Fruit fly (Drosophila melanogaster) whole organism, prepupa: ENCODE results near the gene raw.

ENCODE experiments used
- Blimp-1 ChIP-seq: fragments of 200-800 bp; sonication (Bioruptor generic); optimal IDR thresholded peaks from 3 replicates; lab custom pipeline; 2017; ENCODE audit warnings: missing biosample characterization, missing genetic modification characterization, mild to moderate bottlenecking, moderate library complexity, missing genetic modification reagents
- CG10631 ChIP-seq: fragments of 200-800 bp; sonication (Bioruptor generic); optimal IDR thresholded peaks from 2 replicates; lab custom pipeline; 2016; ENCODE audit warnings: missing biosample characterization, missing genetic modification characterization
- CG11762 ChIP-seq: fragments of 200-800 bp; sonication (Bioruptor generic); optimal IDR thresholded peaks from 3 replicates; lab custom pipeline; 2016; ENCODE audit warnings: missing biosample characterization, missing genetic modification characterization; ENCODE audit not compliant: insufficient read depth
- CG11902 ChIP-seq: fragments of 200-800 bp; sonication (Bioruptor generic); optimal IDR thresholded peaks from 3 replicates; lab custom pipeline; 2016; ENCODE audit warnings: missing biosample characterization, missing genetic modification characterization
- CG15336 ChIP-seq: fragments of 200-800 bp; sonication (Bioruptor generic); IDR thresholded peaks from 2 replicates; pipeline ENCODE4 v1.3.6; 2022; ENCODE audit warnings: missing biosample characterization, missing genetic modification characterization
- CG3032 ChIP-seq: fragments of 200-800 bp; optimal IDR thresholded peaks from 2 replicates; lab custom pipeline; 2019; ENCODE audit warnings: missing biosample characterization, mild to moderate bottlenecking, missing genetic modification characterization, moderate library complexity
- CG31627 ChIP-seq: fragments of 200-800 bp; sonication (Bioruptor generic); optimal IDR thresholded peaks from 3 replicates; lab custom pipeline; 2016; ENCODE audit warnings: missing biosample characterization, missing genetic modification characterization
- CG32006 ChIP-seq: fragments of 200-800 bp; sonication (Bioruptor generic); optimal IDR thresholded peaks from 3 replicates; lab custom pipeline; 2017; ENCODE audit warnings: missing biosample characterization, mild to moderate bottlenecking, missing genetic modification characterization
- CG34406 ChIP-seq: fragments of 200-800 bp; sonication (Bioruptor generic); optimal IDR thresholded peaks from 3 replicates; lab custom pipeline; 2016; ENCODE audit warnings: missing biosample characterization, missing genetic modification characterization
- CG3919 ChIP-seq: fragments of 200-800 bp; sonication (Bioruptor generic); optimal IDR thresholded peaks from 3 replicates; lab custom pipeline; 2016; ENCODE audit warnings: missing biosample characterization, missing genetic modification characterization
- CG4318 ChIP-seq: fragments of 200-800 bp; sonication (Bioruptor generic); optimal IDR thresholded peaks from 3 replicates; lab custom pipeline; 2017; ENCODE audit warnings: missing biosample characterization, mild to moderate bottlenecking, missing genetic modification characterization
- CG6276 ChIP-seq: fragments of 200-800 bp; sonication (Bioruptor generic); optimal IDR thresholded peaks from 2 replicates; lab custom pipeline; 2017; ENCODE audit warnings: missing biosample characterization, mild to moderate bottlenecking, missing genetic modification characterization
- CG6808 ChIP-seq: fragments of 200-800 bp; sonication (Bioruptor generic); optimal IDR thresholded peaks from 3 replicates; lab custom pipeline; 2017; ENCODE audit warnings: missing biosample characterization, missing genetic modification characterization, mild to moderate bottlenecking, moderate library complexity, missing genetic modification reagents
- CG6854 ChIP-seq: fragments of 200-800 bp; sonication (Bioruptor generic); optimal IDR thresholded peaks from 2 replicates; lab custom pipeline; 2017; ENCODE audit warnings: missing biosample characterization, mild to moderate bottlenecking, missing genetic modification characterization
- CG7368 ChIP-seq: fragments of 200-800 bp; sonication (Bioruptor generic); optimal IDR thresholded peaks from 3 replicates; lab custom pipeline; 2016; ENCODE audit warnings: missing biosample characterization, missing genetic modification characterization
- CG8319 ChIP-seq: fragments of 200-800 bp; sonication (Bioruptor generic); optimal IDR thresholded peaks from 3 replicates; lab custom pipeline; 2016; ENCODE audit warnings: missing biosample characterization, missing genetic modification characterization
- CG8632 ChIP-seq: fragments of 200-800 bp; sonication (Bioruptor generic); optimal IDR thresholded peaks from 3 replicates; lab custom pipeline; 2016; ENCODE audit warnings: missing biosample characterization, missing genetic modification characterization
- CG9139 ChIP-seq: fragments of 200-800 bp; sonication (Bioruptor generic); optimal IDR thresholded peaks from 3 replicates; lab custom pipeline; 2017; ENCODE audit warnings: missing biosample characterization, mild to moderate bottlenecking, missing genetic modification characterization
- Eip75B ChIP-seq: fragments of 200-800 bp; sonication (Bioruptor generic); optimal IDR thresholded peaks from 3 replicates; lab custom pipeline; 2016; ENCODE audit warnings: missing biosample characterization, missing genetic modification characterization
- Eip78C ChIP-seq: fragments of 200-800 bp; sonication (Bioruptor generic); peaks from one replicate; lab custom pipeline; 2016; ENCODE audit warnings: missing biosample characterization, missing genetic modification characterization
- Eip93F ChIP-seq: fragments of 200-800 bp; sonication (Bioruptor generic); optimal IDR thresholded peaks from 2 replicates; lab custom pipeline; 2016; ENCODE audit warnings: missing biosample characterization, mild to moderate bottlenecking, missing genetic modification characterization
- Ets21C ChIP-seq: fragments of 200-800 bp; sonication (Bioruptor generic); optimal IDR thresholded peaks from 3 replicates; lab custom pipeline; 2016; ENCODE audit warnings: missing biosample characterization, missing genetic modification characterization
- Ets96B ChIP-seq: fragments of 200-800 bp; optimal IDR thresholded peaks from 2 replicates; lab custom pipeline; 2019; ENCODE audit warnings: missing biosample characterization, mild to moderate bottlenecking, missing genetic modification characterization, moderate library complexity
- Hr38 ChIP-seq: sonication (Bioruptor generic); optimal IDR thresholded peaks from 2 replicates; lab custom pipeline; 2016; ENCODE audit warnings: missing biosample characterization, missing genetic modification characterization
- Hr39 ChIP-seq: fragments of 200-800 bp; sonication (Bioruptor generic); optimal IDR thresholded peaks from 2 replicates; lab custom pipeline; 2016; ENCODE audit warnings: missing biosample characterization, missing genetic modification characterization
- Lpt ChIP-seq: fragments of 200-800 bp; sonication (Bioruptor generic); optimal IDR thresholded peaks from 3 replicates; lab custom pipeline; 2016; ENCODE audit warnings: missing biosample characterization, missing genetic modification characterization
- Met ChIP-seq: fragments of 200-800 bp; sonication (Bioruptor generic); optimal IDR thresholded peaks from 3 replicates; lab custom pipeline; 2016; ENCODE audit warnings: missing biosample characterization, missing genetic modification characterization
- Smox ChIP-seq: fragments of 200-800 bp; sonication (Bioruptor generic); optimal IDR thresholded peaks from 3 replicates; lab custom pipeline; 2016; ENCODE audit warnings: missing biosample characterization, missing genetic modification characterization
- Sox102F ChIP-seq: fragments of 200-800 bp; sonication (Bioruptor generic); optimal IDR thresholded peaks from 2 replicates; lab custom pipeline; 2016; ENCODE audit warnings: missing biosample characterization, mild to moderate bottlenecking, missing genetic modification characterization
- Sox14 ChIP-seq: fragments of 200-800 bp; sonication (Bioruptor generic); optimal IDR thresholded peaks from 3 replicates; lab custom pipeline; 2016; ENCODE audit warnings: missing biosample characterization, missing genetic modification characterization
- Sox15 ChIP-seq: fragments of 200-800 bp; sonication (Bioruptor generic); optimal IDR thresholded peaks from 3 replicates; lab custom pipeline; 2016; ENCODE audit warnings: missing biosample characterization, missing genetic modification characterization
- acj6 ChIP-seq: fragments of 200-800 bp; sonication (Bioruptor generic); optimal IDR thresholded peaks from 3 replicates; lab custom pipeline; 2016; ENCODE audit warnings: missing biosample characterization, missing genetic modification characterization
- cyc ChIP-seq: fragments of 200-800 bp; sonication (Bioruptor generic); optimal IDR thresholded peaks from 3 replicates; lab custom pipeline; 2016; ENCODE audit warnings: missing biosample characterization, missing genetic modification characterization
- dsx ChIP-seq: fragments of 200-800 bp; optimal IDR thresholded peaks from 3 replicates; lab custom pipeline; 2019; ENCODE audit warnings: missing biosample characterization, mild to moderate bottlenecking, missing genetic modification characterization, moderate library complexity; ENCODE audit not compliant: poor library complexity, severe bottlenecking
- esn ChIP-seq: fragments of 200-800 bp; sonication (Bioruptor generic); optimal IDR thresholded peaks from 2 replicates; lab custom pipeline; 2016; ENCODE audit warnings: missing biosample characterization, mild to moderate bottlenecking, missing genetic modification characterization, moderate library complexity
- fd59A ChIP-seq: fragments of 200-800 bp; sonication (Bioruptor generic); optimal IDR thresholded peaks from 2 replicates; lab custom pipeline; 2017; ENCODE audit warnings: missing biosample characterization, mild to moderate bottlenecking, missing genetic modification characterization, missing genetic modification reagents
- fkh ChIP-seq: fragments of 200-800 bp; sonication (Bioruptor generic); optimal IDR thresholded peaks from 3 replicates; lab custom pipeline; 2017; ENCODE audit warnings: missing biosample characterization, mild to moderate bottlenecking, missing genetic modification characterization, moderate library complexity
- lz ChIP-seq: fragments of 200-800 bp; sonication (Bioruptor generic); optimal IDR thresholded peaks from 3 replicates; lab custom pipeline; 2016; ENCODE audit warnings: missing biosample characterization, missing genetic modification characterization
- pdm3 ChIP-seq: fragments of 200-800 bp; sonication (Bioruptor generic); optimal IDR thresholded peaks from 3 replicates; lab custom pipeline; 2016; ENCODE audit warnings: missing biosample characterization, missing genetic modification characterization
- salr ChIP-seq, 2 experiments: fragments of 200-800 bp; sonication (Bioruptor generic); optimal IDR thresholded peaks; 3 replicates each; lab custom pipeline; 2016 to 2018; ENCODE audit warnings: missing biosample characterization in 2 of 2, missing genetic modification characterization in 2 of 2, mild to moderate bottlenecking in 1 of 2
- spab ChIP-seq: fragments of 200-800 bp; sonication (Bioruptor generic); optimal IDR thresholded peaks from 2 replicates; lab custom pipeline; 2017; ENCODE audit warnings: missing biosample characterization, mild to moderate bottlenecking, missing genetic modification characterization, missing genetic modification reagents
- ss ChIP-seq, 2 experiments: fragments of 200-800 bp; sonication (Bioruptor generic); optimal IDR thresholded peaks; 2 replicates in 1 of 2; 3 replicates in 1 of 2; lab custom pipeline; 2017 to 2018; ENCODE audit warnings: mild to moderate bottlenecking in 2 of 2, missing biosample characterization in 2 of 2, missing genetic modification characterization in 2 of 2, moderate library complexity in 1 of 2
- svp ChIP-seq: fragments of 200-800 bp; sonication (Bioruptor generic); peaks from one replicate; lab custom pipeline; 2016; ENCODE audit warnings: missing biosample characterization, missing genetic modification characterization
- topi ChIP-seq: fragments of 200-800 bp; sonication (Bioruptor generic); optimal IDR thresholded peaks from 3 replicates; lab custom pipeline; 2016; ENCODE audit warnings: missing biosample characterization, missing genetic modification characterization
- vri ChIP-seq: fragments of 200-800 bp; sonication (Bioruptor generic); optimal IDR thresholded peaks from 3 replicates; lab custom pipeline; 2016; ENCODE audit warnings: missing biosample characterization, mild to moderate bottlenecking, missing genetic modification characterization

raw gene

dm6 chr2L:8692426-8693180, 47.9 kb downstream of the raw start (continued):
- TF ChIP-seq Smox (GFP tag; lab: Kevin White, UChicago) (peak; percentile 38), Ets21C (no peak), Sox102F (GFP tag; lab: Kevin White, UChicago) (peak; percentile 21), spab (GFP tag; lab: Kevin White, UChicago) (no peak), Hr38 (GFP tag; lab: Kevin White, UChicago) (no peak), CG4318 (GFP tag; lab: Kevin White, UChicago) (no peak), Hr39 (no peak), CG8632 (GFP tag; lab: Kevin White, UChicago) (no peak), ss (GFP tag; optimal IDR thresholded peaks at IDR 0.05; lab: Kevin White, UChicago) (no peak), CG11762 (GFP tag; lab: Kevin White, UChicago) (no peak), topi (peak; percentile 7), fkh (GFP tag; lab: Kevin White, UChicago) (peak; percentile 94), CG6854 (GFP tag; lab: Kevin White, UChicago) (peak; percentile 31), fd59A (GFP tag; lab: Kevin White, UChicago) (no peak), vri (GFP tag; lab: Kevin White, UChicago) (peak; percentile 83), CG6276 (GFP tag; lab: Kevin White, UChicago) (no peak), dsx (GFP tag; lab: Kevin White, UChicago) (no peak), Sox14 (GFP tag; lab: Kevin White, UChicago) (peak; percentile 8), CG6808 (GFP tag; lab: Kevin White, UChicago) (no peak), cyc (GFP tag; lab: Kevin White, UChicago) (no peak), CG3032 (tag; lab: Kevin White, UChicago) (no peak), acj6 (no peak), CG9139 (GFP tag; lab: Kevin White, UChicago) (no peak), esn (GFP tag; lab: Kevin White, UChicago) (peak; percentile 47), CG10631 (no peak), svp (peak; percentile 80), CG31627 (peak; percentile 21), Met (GFP tag; lab: Kevin White, UChicago) (peak; percentile 12), lz (GFP tag; lab: Kevin White, UChicago) (peak; percentile 8)
- TF ChIP-seq, all 60 proteins: peak for 20

- TF ChIP-seq svp (peak; percentile 98), Sox15 (GFP tag; lab: Kevin White, UChicago) (peak; percentile 87), CG6808 (GFP tag; lab: Kevin White, UChicago) (peak; percentile 91), CG32006 (GFP tag; lab: Kevin White, UChicago) (peak; percentile 96), Sox102F (GFP tag; lab: Kevin White, UChicago) (peak; percentile 85), CG6854 (GFP tag; lab: Kevin White, UChicago) (peak; percentile 80), pdm3 (GFP tag; lab: Kevin White, UChicago) (peak; percentile 83), CG9139 (GFP tag; lab: Kevin White, UChicago) (peak; percentile 69), lz (GFP tag; lab: Kevin White, UChicago) (peak; percentile 89), Smox (GFP tag; lab: Kevin White, UChicago) (peak; percentile 88), CG7368 (GFP tag; lab: Kevin White, UChicago) (peak; percentile 82), Ets21C (peak; percentile 66), CG11902 (GFP tag; lab: Kevin White, UChicago) (peak; percentile 81), Lpt (peak; percentile 81), Met (GFP tag; lab: Kevin White, UChicago) (peak; percentile 89), Eip78C (GFP tag; lab: Kevin White, UChicago) (peak; percentile 99), Eip93F (peak; percentile 51), fd59A (GFP tag; lab: Kevin White, UChicago) (peak; percentile 88), CG31627 (peak; percentile 73), Blimp-1 (peak; percentile 80), CG8319 (GFP tag; lab: Kevin White, UChicago) (peak; percentile 67), salr (GFP tag; optimal IDR thresholded peaks at IDR 0.05; lab: Kevin White, UChicago) (peak; percentile 41 to 97), acj6 (peak; percentile 91), Ets96B (tag; lab: Kevin White, UChicago) (peak; percentile 90), cyc (GFP tag; lab: Kevin White, UChicago) (peak; percentile 80), CG3919 (GFP tag; lab: Kevin White, UChicago) (peak; percentile 92), CG34406 (peak; percentile 95), CG15336 (GFP tag; lab: Robert Waterston, UW) (peak; percentile 82), Eip75B (GFP tag; lab: Kevin White, UChicago) (peak; percentile 87), CG4318 (GFP tag; lab: Kevin White, UChicago) (peak; percentile 92)
These were observed 49.0 kb downstream of the raw start for dm6 chr2L:8691292-8691975.
